Fruit fly (Drosophila melanogaster) whole organism, embryonic: Measurements from ENCODE around the gene CG33511.

Source experiments
- Atf6 ChIP-seq: fragments of 200-800 bp; sonication (Bioruptor generic); IDR thresholded peaks from 2 replicates; pipeline ENCODE4 v1.3.6; 2022; ENCODE audit warnings: missing biosample characterization, missing genetic modification characterization
- CG10321 ChIP-seq: fragments of 200-800 bp; sonication (Bioruptor generic); IDR thresholded peaks from 2 replicates; pipeline ENCODE4 v1.3.6; 2022; ENCODE audit warnings: missing biosample characterization, missing genetic modification characterization
- CG12744 ChIP-seq: fragments of 200-800 bp; sonication (Bioruptor generic); optimal IDR thresholded peaks from 2 replicates; lab custom pipeline; 2016; ENCODE audit warnings: missing biosample characterization, missing genetic modification characterization
- CG13894 ChIP-seq: fragments of 200-800 bp; sonication (Bioruptor generic); optimal IDR thresholded peaks from 3 replicates; lab custom pipeline; 2018; ENCODE audit warnings: missing biosample characterization, mild to moderate bottlenecking, missing genetic modification characterization, moderate library complexity
- CG14667 ChIP-seq: fragments of 200-800 bp; sonication (Bioruptor generic); IDR thresholded peaks from 2 replicates; pipeline ENCODE4 v1.3.6; 2022; ENCODE audit warnings: missing biosample characterization, missing genetic modification characterization
- CG15696 ChIP-seq: fragments of 200-800 bp; sonication (Bioruptor generic); optimal IDR thresholded peaks from 2 replicates; lab custom pipeline; 2019; ENCODE audit warnings: missing biosample characterization, mild to moderate bottlenecking, missing genetic modification characterization, moderate library complexity
- CG16813 ChIP-seq: fragments of 200-800 bp; sonication (Bioruptor generic); IDR thresholded peaks from 3 replicates; pipeline ENCODE4 v1.3.6; 2022; ENCODE audit warnings: missing biosample characterization, missing genetic modification characterization; ENCODE audit not compliant: partially characterized antibody
- CG17359 ChIP-seq: fragments of 200-800 bp; sonication (Bioruptor generic); optimal IDR thresholded peaks from 3 replicates; lab custom pipeline; 2018; ENCODE audit warnings: missing biosample characterization, mild to moderate bottlenecking, missing genetic modification characterization, moderate library complexity
- CG2712 ChIP-seq: fragments of 200-800 bp; optimal IDR thresholded peaks from 3 replicates; lab custom pipeline; 2019; ENCODE audit warnings: missing biosample characterization, mild to moderate bottlenecking, missing genetic modification characterization, moderate library complexity
- CG30020 ChIP-seq: fragments of 200-800 bp; optimal IDR thresholded peaks from 2 replicates; lab custom pipeline; 2019; ENCODE audit warnings: missing biosample characterization, mild to moderate bottlenecking, missing genetic modification characterization, moderate library complexity
- CG33557 ChIP-seq: fragments of 200-800 bp; sonication (Bioruptor generic); optimal IDR thresholded peaks from 2 replicates; lab custom pipeline; 2019; ENCODE audit warnings: missing biosample characterization, mild to moderate bottlenecking, missing genetic modification characterization, moderate library complexity
- CG4360 ChIP-seq: fragments of 200-800 bp; sonication (Bioruptor generic); IDR thresholded peaks from 2 replicates; pipeline ENCODE4 v1.3.6; 2022; ENCODE audit warnings: missing biosample characterization, missing genetic modification characterization
- CG4820 ChIP-seq: fragments of 200-800 bp; sonication (Bioruptor generic); optimal IDR thresholded peaks from 3 replicates; lab custom pipeline; 2016; ENCODE audit warnings: missing biosample characterization, missing genetic modification characterization
- CG7786 ChIP-seq: fragments of 200-800 bp; sonication (Bioruptor generic); optimal IDR thresholded peaks from 2 replicates; lab custom pipeline; 2016; ENCODE audit warnings: missing biosample characterization, missing genetic modification characterization
- CG8359 ChIP-seq: fragments of 200-800 bp; sonication (Bioruptor generic); optimal IDR thresholded peaks from 2 replicates; lab custom pipeline; 2017; ENCODE audit warnings: missing biosample characterization, mild to moderate bottlenecking, missing genetic modification characterization, borderline replicate concordance
- CG9437 ChIP-seq: fragments of 200-800 bp; sonication (Bioruptor generic); optimal IDR thresholded peaks from 2 replicates; lab custom pipeline; 2018; ENCODE audit warnings: missing biosample characterization, mild to moderate bottlenecking, missing genetic modification characterization
- CG9727 ChIP-seq: fragments of 200-800 bp; sonication (Bioruptor generic); optimal IDR thresholded peaks from 3 replicates; lab custom pipeline; 2017; ENCODE audit warnings: missing biosample characterization, mild to moderate bottlenecking, missing genetic modification characterization
- Drgx ChIP-seq: fragments of 200-800 bp; sonication (Bioruptor generic); IDR thresholded peaks from 2 replicates; pipeline ENCODE4 v1.3.6; 2022; ENCODE audit warnings: missing biosample characterization, missing genetic modification characterization
- Elba2 ChIP-seq: fragments of 200-800 bp; sonication (Bioruptor generic); optimal IDR thresholded peaks from 3 replicates; lab custom pipeline; 2016; ENCODE audit warnings: missing biosample characterization, missing genetic modification characterization
- Lim3 ChIP-seq: fragments of 200-800 bp; sonication (Bioruptor generic); IDR thresholded peaks from 2 replicates; pipeline ENCODE4 v1.3.6; 2022; ENCODE audit warnings: missing biosample characterization, missing genetic modification characterization
- Neu2 ChIP-seq: fragments of 200-800 bp; sonication (Bioruptor generic); optimal IDR thresholded peaks from 3 replicates; lab custom pipeline; 2016; ENCODE audit warnings: missing biosample characterization, missing genetic modification characterization, borderline replicate concordance
- Oli ChIP-seq: fragments of 200-800 bp; sonication (Bioruptor generic); optimal IDR thresholded peaks from 2 replicates; lab custom pipeline; 2018; ENCODE audit warnings: missing biosample characterization, mild to moderate bottlenecking, missing genetic modification characterization, moderate library complexity
- Pdp1 ChIP-seq, 2 experiments: fragments of 200-800 bp; sonication (Bioruptor generic); optimal IDR thresholded peaks; 3 replicates each; lab custom pipeline; 2016; ENCODE audit warnings: missing biosample characterization in 2 of 2, missing genetic modification characterization in 2 of 2, mild to moderate bottlenecking in 1 of 2, moderate library complexity in 1 of 2
- Rx ChIP-seq: fragments of 200-800 bp; sonication (Bioruptor generic); IDR thresholded peaks from 2 replicates; pipeline ENCODE4 v1.3.6; 2022; ENCODE audit warnings: missing biosample characterization, missing genetic modification characterization
- Tbp ChIP-seq: fragments of >200 bp; optimal IDR thresholded peaks from 2 replicates; lab custom pipeline; 2018; ENCODE audit warnings: missing biosample characterization, missing genetic modification characterization
- ab ChIP-seq: fragments of 200-800 bp; sonication (Bioruptor generic); optimal IDR thresholded peaks from 2 replicates; lab custom pipeline; 2016; ENCODE audit warnings: missing biosample characterization, missing genetic modification characterization
- abd-A ChIP-seq: fragments of 200-800 bp; sonication (Bioruptor generic); optimal IDR thresholded peaks from 3 replicates; lab custom pipeline; 2019; ENCODE audit warnings: missing biosample characterization, mild to moderate bottlenecking, missing genetic modification characterization, moderate library complexity
- ac ChIP-seq: fragments of 200-800 bp; sonication (Bioruptor generic); optimal IDR thresholded peaks from 3 replicates; lab custom pipeline; 2017; ENCODE audit warnings: missing biosample characterization, mild to moderate bottlenecking, missing genetic modification characterization
- amos ChIP-seq: fragments of 200-800 bp; sonication (Bioruptor generic); IDR thresholded peaks from 2 replicates; pipeline ENCODE4 v1.3.6; 2022; ENCODE audit warnings: missing biosample characterization, missing genetic modification characterization; ENCODE audit not compliant: partially characterized antibody
- br ChIP-seq: fragments of >200 bp; optimal IDR thresholded peaks from 2 replicates; lab custom pipeline; 2017
- cg ChIP-seq: fragments of 200-800 bp; sonication (Bioruptor generic); optimal IDR thresholded peaks from 3 replicates; lab custom pipeline; 2019; ENCODE audit warnings: missing biosample characterization, mild to moderate bottlenecking, missing genetic modification characterization, moderate library complexity
- dmrt11E ChIP-seq: fragments of 200-800 bp; sonication (Bioruptor generic); optimal IDR thresholded peaks from 3 replicates; lab custom pipeline; 2018; ENCODE audit warnings: missing biosample characterization, mild to moderate bottlenecking, missing genetic modification characterization, moderate library complexity
- eve ChIP-seq, 2 experiments: fragments of >200 bp; optimal IDR thresholded peaks; 2 replicates each; lab custom pipeline; 2017; ENCODE audit warnings: missing biosample characterization in 2 of 2, missing genetic modification characterization in 2 of 2
- ham ChIP-seq: fragments of 200-800 bp; sonication (Bioruptor generic); IDR thresholded peaks from 2 replicates; pipeline ENCODE4 v1.3.6; 2022; ENCODE audit warnings: missing biosample characterization, missing genetic modification characterization
- kay ChIP-seq: fragments of 200-800 bp; sonication (Bioruptor generic); optimal IDR thresholded peaks from 2 replicates; lab custom pipeline; 2016; ENCODE audit warnings: missing biosample characterization, missing genetic modification characterization
- maf-S ChIP-seq: fragments of 200-800 bp; sonication (Bioruptor generic); optimal IDR thresholded peaks from 2 replicates; lab custom pipeline; 2016; ENCODE audit warnings: missing biosample characterization, missing genetic modification characterization
- mirr ChIP-seq: fragments of 200-800 bp; sonication (Bioruptor generic); optimal IDR thresholded peaks from 3 replicates; lab custom pipeline; 2018; ENCODE audit warnings: missing biosample characterization, mild to moderate bottlenecking, missing genetic modification characterization
- phol ChIP-seq: fragments of 200-800 bp; sonication (Bioruptor generic); optimal IDR thresholded peaks from 3 replicates; lab custom pipeline; 2018; ENCODE audit warnings: missing biosample characterization, mild to moderate bottlenecking, missing genetic modification characterization, moderate library complexity
- pros ChIP-seq: fragments of 200-800 bp; sonication (Bioruptor generic); optimal IDR thresholded peaks from 3 replicates; lab custom pipeline; 2019; ENCODE audit warnings: missing biosample characterization, mild to moderate bottlenecking, missing genetic modification characterization, moderate library complexity
- salm ChIP-seq: fragments of 200-800 bp; sonication (Bioruptor generic); optimal IDR thresholded peaks from 2 replicates; lab custom pipeline; 2018; ENCODE audit warnings: missing biosample characterization, mild to moderate bottlenecking, missing genetic modification characterization
- sim ChIP-seq: fragments of 200-800 bp; sonication (Bioruptor generic); IDR thresholded peaks from 2 replicates; pipeline ENCODE4 v1.3.6; 2022; ENCODE audit warnings: missing biosample characterization, missing genetic modification characterization
- slp2 ChIP-seq: fragments of 200-800 bp; sonication (Bioruptor generic); optimal IDR thresholded peaks from 2 replicates; lab custom pipeline; 2016; ENCODE audit warnings: missing biosample characterization, missing genetic modification characterization
- sqz ChIP-seq: fragments of 200-800 bp; sonication (Bioruptor generic); optimal IDR thresholded peaks from 3 replicates; lab custom pipeline; 2018; ENCODE audit warnings: missing biosample characterization, mild to moderate bottlenecking, missing genetic modification characterization
- ssp ChIP-seq: fragments of 200-800 bp; sonication (Bioruptor generic); IDR thresholded peaks from 2 replicates; pipeline ENCODE4 v1.3.6; 2022; ENCODE audit warnings: missing biosample characterization, missing genetic modification characterization
- tll ChIP-seq, 2 experiments: fragments of 200-800 bp in 1 of 2; fragments of >200 bp in 1 of 2; sonication (Bioruptor generic) in 1 of 2; optimal IDR thresholded peaks; 2 replicates each; lab custom pipeline; 2017 to 2019; ENCODE audit warnings: missing biosample characterization in 2 of 2, missing genetic modification characterization in 2 of 2, mild to moderate bottlenecking in 1 of 2, moderate library complexity in 1 of 2
- tna ChIP-seq: fragments of 200-800 bp; sonication (Bioruptor generic); IDR thresholded peaks from 2 replicates; pipeline ENCODE4 v1.3.6; 2022; ENCODE audit warnings: missing biosample characterization, missing genetic modification characterization; ENCODE audit not compliant: partially characterized antibody
- wdn ChIP-seq: fragments of 200-800 bp; sonication (Bioruptor generic); IDR thresholded peaks from 2 replicates; pipeline ENCODE4 v1.3.6; 2022; ENCODE audit warnings: missing biosample characterization, missing genetic modification characterization

CG33511 gene

dm6 chr2L:21052783-21053463 is 29.4 kb downstream of the CG33511 start, which contains the start of gene Itgbn (continued):
- 0 out of 2 replicates have a peak, but pooled peaks have one; percentile 35 for TF ChIP-seq CG10321 (GFP tag; lab: Robert Waterston, UW)
- TF ChIP-seq Pdp1 (GFP tag; optimal IDR thresholded peaks at IDR 0.05; lab: Kevin White, UChicago): peak in 1 of 2 experiments; percentile 63
- no peak for TF ChIP-seq Tbp (GFP tag; lab: Kevin White, UChicago)
- TF ChIP-seq br (lab: Kevin White, UChicago): no peak
- peak; percentile 4 for TF ChIP-seq ac (GFP tag; lab: Kevin White, UChicago)
- no peak for TF ChIP-seq dmrt11E (tag; lab: Kevin White, UChicago)
- no peak for TF ChIP-seq pros (GFP tag; lab: Kevin White, UChicago)
- TF ChIP-seq amos: 0 out of 2 replicates have a peak, but pooled peaks have one; percentile 6
- TF ChIP-seq sqz (GFP tag; lab: Kevin White, UChicago): peak; percentile 29
- no peak for TF ChIP-seq slp2 (GFP tag; lab: Kevin White, UChicago)
- TF ChIP-seq CG16813 (GFP tag; lab: Robert Waterston, UW): no peak
- TF ChIP-seq CG9437: no peak
- TF ChIP-seq sim: no peak
- TF ChIP-seq CG2712: no peak
- TF ChIP-seq ham (GFP tag; lab: Robert Waterston, UW): no peak
- TF ChIP-seq tna (GFP tag; lab: Robert Waterston, UW): no peak
- TF ChIP-seq Drgx (GFP tag; lab: Robert Waterston, UW): no peak
- TF ChIP-seq CG33557 (GFP tag; lab: Kevin White, UChicago): no peak
- TF ChIP-seq CG17359: peak; percentile 8
- TF ChIP-seq abd-A (tag; lab: Kevin White, UChicago): no peak
- TF ChIP-seq ssp (GFP tag; lab: Robert Waterston, UW): no peak
- no peak for TF ChIP-seq ab (GFP tag; lab: Kevin White, UChicago)
- no peak for TF ChIP-seq CG8359 (GFP tag; lab: Kevin White, UChicago)
- TF ChIP-seq mirr (GFP tag; lab: Kevin White, UChicago): peak; percentile 38
- TF ChIP-seq Rx (GFP tag; lab: Robert Waterston, UW): no peak
- TF ChIP-seq Neu2 (GFP tag; lab: Kevin White, UChicago): no peak
- TF ChIP-seq, all 482 proteins: peak for 23

dm6 chr2L:21051873-21052736 is 30.2 kb downstream of the CG33511 start, which contains the start of gene CG42238:
Gene CG42238, minus strand, starts transcription at chr2L:21052164.
- no peak for TF ChIP-seq cg (GFP tag; lab: Kevin White, UChicago)
- no peak for TF ChIP-seq CG7786
- no peak for TF ChIP-seq CG14667 (GFP tag; lab: Robert Waterston, UW)
- TF ChIP-seq kay (GFP tag; lab: Kevin White, UChicago): no peak
- TF ChIP-seq Atf6 (GFP tag; lab: Robert Waterston, UW): no peak
- peak; percentile 21 for TF ChIP-seq CG30020
- TF ChIP-seq wdn (GFP tag; lab: Robert Waterston, UW): no peak
- TF ChIP-seq ssp (GFP tag; lab: Robert Waterston, UW): no peak
- peak; percentile 33 for TF ChIP-seq phol (tag; lab: Kevin White, UChicago)
- no peak for TF ChIP-seq salm (tag; lab: Kevin White, UChicago)
- TF ChIP-seq CG15696: no peak
- peak; percentile 34 for TF ChIP-seq CG13894 (tag; lab: Kevin White, UChicago)
- TF ChIP-seq Elba2 (GFP tag; lab: Kevin White, UChicago): no peak
- no peak for TF ChIP-seq maf-S
- TF ChIP-seq CG12744 (GFP tag; lab: Kevin White, UChicago): no peak
- no peak for TF ChIP-seq CG9727 (GFP tag; lab: Kevin White, UChicago)
- TF ChIP-seq Lim3 (GFP tag; lab: Robert Waterston, UW): no peak
- peak; percentile 13; the same call in 1 of the 2 replicates for TF ChIP-seq CG4360 (GFP tag; lab: Robert Waterston, UW)
- no peak for TF ChIP-seq CG4820 (GFP tag; lab: Kevin White, UChicago)
- no peak for TF ChIP-seq Oli (tag; lab: Kevin White, UChicago)
- TF ChIP-seq eve (GFP tag; optimal IDR thresholded peaks at IDR 0.05; lab: Kevin White, UChicago): no peak
- TF ChIP-seq tll (GFP tag; optimal IDR thresholded peaks at IDR 0.05; lab: Kevin White, UChicago): no peak
